Fruit fly (Drosophila melanogaster): ENCODE measurements around the gene yip2.

yip2 gene

dm6 chr2L:9949178-9950062 is 34.4 kb downstream of the yip2 start (continued):
- peak; percentile 58 for TF ChIP-seq corto (GFP tag; optimal IDR thresholded peaks at IDR 0.05)
- TF ChIP-seq CG1647 (GFP tag; optimal IDR thresholded peaks at IDR 0.05) = no peak
- peak in 1 of 2 experiments; percentile 50 for TF ChIP-seq bsh (GFP tag; optimal IDR thresholded peaks at IDR 0.05)
- no peak for TF ChIP-seq CG12236 (GFP tag; optimal IDR thresholded peaks at IDR 0.05)
- no peak for TF ChIP-seq CG4854 (GFP tag; optimal IDR thresholded peaks at IDR 0.05)
- no peak for TF ChIP-seq CG3726 (GFP tag; IDR thresholded peaks at IDR 0.05)
- TF ChIP-seq ttk (GFP tag; IDR thresholded peaks at IDR 0.05) = no peak
- no peak for TF ChIP-seq Kr (GFP tag; optimal IDR thresholded peaks at IDR 0.05)
- TF ChIP-seq dati (GFP tag; IDR thresholded peaks at IDR 0.05) = no peak
- no peak for TF ChIP-seq CG14050 (GFP tag; IDR thresholded peaks at IDR 0.05)
- no peak for TF ChIP-seq Nf-YC (tag; optimal IDR thresholded peaks at IDR 0.05)
- no peak for TF ChIP-seq CG3838 (GFP tag; optimal IDR thresholded peaks at IDR 0.05)
- no peak for TF ChIP-seq C15 (GFP tag; IDR thresholded peaks at IDR 0.05)
- TF ChIP-seq Hr78 (GFP tag; optimal IDR thresholded peaks at IDR 0.05) = no peak
- TF ChIP-seq CG14441 (GFP tag; IDR thresholded peaks at IDR 0.05) = no peak
- peak; percentile 56 for TF ChIP-seq sd (tag; optimal IDR thresholded peaks at IDR 0.05)
- peak; percentile 29 for TF ChIP-seq CG13296 (GFP tag; optimal IDR thresholded peaks at IDR 0.05)
- TF ChIP-seq Blimp-1 (GFP tag; optimal IDR thresholded peaks at IDR 0.05) = no peak
- TF ChIP-seq NC2α (GFP tag; optimal IDR thresholded peaks at IDR 0.05) = no peak
- TF ChIP-seq chinmo (GFP tag; IDR thresholded peaks at IDR 0.05; ENCODE audit: partially characterized antibody) = 0 out of 4 replicates have a peak, but pooled peaks have one; percentile 6
- no peak for TF ChIP-seq ewg (GFP tag; optimal IDR thresholded peaks at IDR 0.05)
- no peak for TF ChIP-seq CTCF (GFP tag; optimal IDR thresholded peaks at IDR 0.05)
- TF ChIP-seq CG18011 (GFP tag; optimal IDR thresholded peaks at IDR 0.05) = peak; percentile 56
- peak; percentile 24 for TF ChIP-seq grn (GFP tag; optimal IDR thresholded peaks at IDR 0.05)
- TF ChIP-seq gce (GFP tag; IDR thresholded peaks at IDR 0.05) = no peak
- TF ChIP-seq CG13624 (GFP tag; optimal IDR thresholded peaks at IDR 0.05) = no peak
- TF ChIP-seq CG13894 (tag; optimal IDR thresholded peaks at IDR 0.05) = peak; percentile 25
- no peak for TF ChIP-seq ERR (GFP tag; optimal IDR thresholded peaks at IDR 0.05)
- TF ChIP-seq GATAe (GFP tag; conservative IDR thresholded peaks at IDR 0.05) = peak; percentile 51
- TF ChIP-seq chn (GFP tag; optimal IDR thresholded peaks at IDR 0.05) = no peak
- TF ChIP-seq Med (GFP tag) = peak; percentile 36
- TF ChIP-seq hth (optimal IDR thresholded peaks at IDR 0.05) = no peak
- peak; percentile 88 for TF ChIP-seq exex (tag; optimal IDR thresholded peaks at IDR 0.05)
- TF ChIP-seq sc (optimal IDR thresholded peaks at IDR 0.05) = no peak
- TF ChIP-seq sc (GFP tag; optimal IDR thresholded peaks at IDR 0.05) = no peak
- TF ChIP-seq CG11247 (GFP tag; IDR thresholded peaks at IDR 0.05) = no peak
- TF ChIP-seq nom (GFP tag; optimal IDR thresholded peaks at IDR 0.05) = peak; percentile 60
- TF ChIP-seq Pdp1 (GFP tag; optimal IDR thresholded peaks at IDR 0.05) = peak in 1 of 2 experiments; percentile 36
- TF ChIP-seq Fer2 (tag; optimal IDR thresholded peaks at IDR 0.05) = no peak
- no peak for TF ChIP-seq sens (GFP tag)
- no peak for TF ChIP-seq ssp (GFP tag; IDR thresholded peaks at IDR 0.05)
- no peak for TF ChIP-seq mld (GFP tag; IDR thresholded peaks at IDR 0.05; ENCODE audit: partially characterized antibody)
- TF ChIP-seq B-H2 (GFP tag; optimal IDR thresholded peaks at IDR 0.05) = no peak
- no peak for TF ChIP-seq seq (GFP tag; IDR thresholded peaks at IDR 0.05)

Measured in whole organism, embryonic.